Worm (Caenorhabditis elegans): ENCODE measurements around the gene B0336.13.

Gene B0336.13

DNA sequence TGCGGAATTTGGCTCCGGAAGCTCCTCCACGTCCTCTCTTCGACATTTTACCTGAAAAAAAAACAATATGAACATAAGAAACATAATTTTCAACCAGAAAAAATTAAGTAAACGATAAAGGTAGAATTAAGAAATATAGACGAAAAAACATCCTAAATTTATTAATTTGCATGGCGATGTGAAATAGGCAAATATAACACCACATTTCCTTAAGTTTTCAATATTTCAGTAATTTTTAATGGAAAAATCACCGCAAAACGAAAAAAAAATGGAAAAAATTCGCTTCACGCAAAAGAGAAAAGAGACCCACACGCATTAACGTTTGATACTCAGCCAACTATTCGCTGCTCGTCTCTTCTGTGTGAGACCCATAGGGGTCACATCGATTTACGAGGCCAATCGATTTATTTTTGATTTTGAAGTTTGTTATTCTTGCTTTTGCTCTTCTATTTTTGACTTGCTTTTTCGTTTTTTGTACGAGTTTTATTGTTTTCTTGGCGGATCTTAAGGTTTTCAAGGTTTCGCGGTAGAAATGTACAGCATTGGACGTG is 12.3 kb downstream of the B0336.13 start, which contains the start of gene rpl-23 (continued):
- TF ChIP-seq zag-1 (tag; optimal IDR thresholded peaks at IDR 0.05) (peak; percentile 84), ztf-4 (tag; optimal IDR thresholded peaks at IDR 0.05) (peak; percentile 88), R02D3.7 (tag; optimal IDR thresholded peaks at IDR 0.05) (peak; percentile 96), sem-4 (tag; optimal IDR thresholded peaks at IDR 0.05) (peak; percentile 84), sma-9 (GFP tag; optimal IDR thresholded peaks at IDR 0.05) (peak; percentile 90), sma-9 (tag; optimal IDR thresholded peaks at IDR 0.05) (no peak), ama-1 (optimal IDR thresholded peaks at IDR 0.05) (peak; percentile 83)

DNA sequence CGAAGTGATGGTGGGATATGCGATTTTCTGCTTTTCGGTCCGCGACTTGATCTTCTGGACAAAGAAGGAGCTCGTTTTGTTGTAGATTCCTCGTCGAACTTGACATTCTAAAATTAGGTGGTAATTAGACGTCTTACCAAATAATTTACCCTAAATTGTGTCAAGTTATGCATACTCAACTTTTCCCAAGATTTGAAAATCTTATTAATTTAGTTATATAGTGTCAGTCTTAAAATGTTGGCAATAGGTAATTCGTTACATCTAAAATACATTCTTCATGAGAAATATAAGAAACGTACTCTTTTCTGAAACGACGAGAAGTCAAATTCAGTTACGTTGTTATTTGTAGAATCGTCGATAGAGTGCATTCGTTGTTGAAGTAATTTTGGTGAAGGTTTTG is 13.7 kb downstream of the B0336.13 start:
- TF ChIP-seq elt-3 (tag; optimal IDR thresholded peaks at IDR 0.05) (no peak), ztf-11 (tag; optimal IDR thresholded peaks at IDR 0.05) (no peak), crh-2 (tag; optimal IDR thresholded peaks at IDR 0.05) (no peak), ama-1 (optimal IDR thresholded peaks at IDR 0.05) (no peak), aly-2 (tag; optimal IDR thresholded peaks at IDR 0.05) (no peak), zag-1 (tag; optimal IDR thresholded peaks at IDR 0.05) (no peak), mbf-1 (tag; optimal IDR thresholded peaks at IDR 0.05) (no peak), ztf-4 (tag; optimal IDR thresholded peaks at IDR 0.05) (no peak), F13H6.1 (tag; optimal IDR thresholded peaks at IDR 0.05) (no peak)

DNA sequence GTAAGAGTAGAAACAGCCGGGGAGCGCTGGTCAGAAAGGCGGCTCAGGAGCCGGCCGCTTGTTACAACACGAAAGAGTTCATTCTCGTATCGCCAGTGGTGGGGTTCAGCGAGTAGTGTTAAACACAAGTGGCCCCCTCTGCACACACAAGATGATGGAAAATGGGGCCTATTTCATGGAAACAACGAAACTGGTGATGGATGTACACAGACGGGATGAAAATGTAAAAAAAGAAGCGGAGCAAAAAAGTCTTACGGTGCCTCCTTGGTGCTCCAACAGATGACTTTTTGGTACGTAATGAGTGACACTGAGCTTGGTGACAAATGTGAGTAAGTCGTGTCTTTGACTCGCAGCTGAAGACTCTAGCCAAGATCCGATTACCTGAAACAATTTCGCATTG is 14.2 kb downstream of the B0336.13 start:
- TF ChIP-seq ztf-4 (tag; optimal IDR thresholded peaks at IDR 0.05) (no peak), nhr-129 (tag; optimal IDR thresholded peaks at IDR 0.05) (peak; percentile 50)

DNA sequence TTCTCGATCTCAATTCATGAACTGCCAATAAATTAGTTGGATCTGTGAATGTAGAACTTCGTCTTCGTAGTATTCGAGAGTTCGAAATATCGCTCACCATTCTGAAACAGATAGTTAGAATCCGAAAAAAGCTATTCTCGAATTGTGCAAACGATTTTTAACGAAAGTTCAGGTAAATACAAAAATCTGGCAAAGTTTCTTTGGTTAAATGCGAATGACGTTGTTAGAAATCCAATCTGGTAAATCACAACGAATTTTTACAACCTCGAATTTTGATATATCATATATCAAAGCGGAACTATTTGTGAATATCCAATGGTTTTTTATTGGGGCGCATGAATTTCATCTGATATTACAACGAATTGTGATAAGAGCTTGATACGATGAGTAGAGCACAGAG is 15.4 kb downstream of the B0336.13 start, which contains the start of gene hpo-28:
Gene hpo-28, minus strand, starts transcription at position 101 of the 400 bp plus-strand sequence.
- TF ChIP-seq egl-27 (tag; optimal IDR thresholded peaks at IDR 0.05): no peak

DNA sequence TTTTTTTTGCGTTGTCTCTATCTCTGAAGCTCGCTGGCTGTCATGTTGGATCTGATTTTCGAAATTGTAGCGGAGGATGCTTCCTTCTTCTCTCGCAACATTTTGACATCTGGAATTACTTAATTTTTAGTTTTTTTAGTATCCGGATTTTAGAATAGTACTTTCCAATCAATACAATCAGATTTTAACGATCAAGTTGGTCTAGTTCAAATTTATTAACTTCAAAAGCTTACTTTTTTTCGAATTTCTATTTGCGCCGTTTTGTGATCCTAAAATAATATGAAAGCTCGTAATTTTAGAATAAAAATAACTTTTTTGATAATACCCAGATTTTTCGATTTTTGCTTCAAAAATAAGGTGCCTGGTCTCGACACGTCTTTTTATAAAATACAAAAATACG is 16.2 kb downstream of the B0336.13 start, which contains the start of gene B0336.12:
Gene B0336.12, minus strand, starts transcription at position 101 of the 400 bp plus-strand sequence.
- TF ChIP-seq lin-13 (GFP tag; optimal IDR thresholded peaks at IDR 0.05) (no peak), ztf-1 (GFP tag; conservative IDR thresholded peaks at IDR 0.05) (no peak), fos-1 (tag; optimal IDR thresholded peaks at IDR 0.05) (no peak), mab-5 (tag; optimal IDR thresholded peaks at IDR 0.05) (no peak), egl-27 (tag; optimal IDR thresholded peaks at IDR 0.05) (no peak), unc-39 (tag; optimal IDR thresholded peaks at IDR 0.05) (no peak), skn-1 (tag; optimal IDR thresholded peaks at IDR 0.05) (no peak), ztf-4 (tag; optimal IDR thresholded peaks at IDR 0.05) (no peak), gmeb-1 (tag; optimal IDR thresholded peaks at IDR 0.05) (no peak), F13H6.1 (tag; optimal IDR thresholded peaks at IDR 0.05) (no peak), nhr-77 (tag; optimal IDR thresholded peaks at IDR 0.05) (no peak), zag-1 (tag; optimal IDR thresholded peaks at IDR 0.05) (no peak), nhr-237 (tag; optimal IDR thresholded peaks at IDR 0.05) (no peak), ceh-82 (tag; optimal IDR thresholded peaks at IDR 0.05) (no peak)

DNA sequence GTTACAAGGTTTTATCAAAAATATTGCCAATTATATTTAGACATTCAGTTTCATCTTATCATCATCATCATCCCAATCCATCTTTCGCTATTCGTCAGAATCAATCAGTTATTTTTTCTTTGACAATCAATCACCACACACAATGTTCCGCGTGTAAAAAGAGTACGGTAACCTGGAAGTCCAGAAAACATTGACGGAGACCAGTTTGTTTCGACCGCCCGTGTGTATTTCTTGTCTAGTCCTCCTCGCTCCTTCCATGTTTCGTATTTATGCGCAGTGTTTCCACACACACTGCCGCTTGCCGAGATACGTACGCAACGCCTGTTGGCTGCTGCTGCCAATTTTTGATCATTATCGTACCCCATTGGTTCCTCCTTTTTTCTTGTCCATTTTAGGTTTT is 16.8 kb downstream of the B0336.13 start:
- peak in 1 of 2 experiments; percentile 81 for TF ChIP-seq lsy-2 (tag; optimal IDR thresholded peaks at IDR 0.05)
- no peak for TF ChIP-seq elt-3 (tag; optimal IDR thresholded peaks at IDR 0.05)
- no peak for TF ChIP-seq F13H6.1 (tag; optimal IDR thresholded peaks at IDR 0.05)
- no peak for TF ChIP-seq mab-5 (tag; optimal IDR thresholded peaks at IDR 0.05)
- peak; percentile 5 for TF ChIP-seq lin-13 (GFP tag; optimal IDR thresholded peaks at IDR 0.05)
- peak; percentile 10 for TF ChIP-seq gmeb-1 (tag; optimal IDR thresholded peaks at IDR 0.05)
- TF ChIP-seq nhr-21 (tag; optimal IDR thresholded peaks at IDR 0.05): peak; percentile 83
- no peak for TF ChIP-seq nhr-25 (tag; optimal IDR thresholded peaks at IDR 0.05)
- no peak for TF ChIP-seq mdl-1 (tag; optimal IDR thresholded peaks at IDR 0.05)
- TF ChIP-seq fos-1 (tag; optimal IDR thresholded peaks at IDR 0.05): peak; percentile 36
- peak; percentile 29 for TF ChIP-seq sma-3 (GFP tag; optimal IDR thresholded peaks at IDR 0.05)
- no peak for TF ChIP-seq ama-1 (optimal IDR thresholded peaks at IDR 0.05)
- no peak for TF ChIP-seq ztf-4 (tag; optimal IDR thresholded peaks at IDR 0.05)
- TF ChIP-seq nhr-11 (tag; optimal IDR thresholded peaks at IDR 0.05): no peak
- TF ChIP-seq sma-9 (GFP tag; optimal IDR thresholded peaks at IDR 0.05): peak; percentile 43
- TF ChIP-seq sma-9 (tag; optimal IDR thresholded peaks at IDR 0.05): no peak
- TF ChIP-seq crh-2 (tag; optimal IDR thresholded peaks at IDR 0.05): no peak
- peak; percentile 7 for TF ChIP-seq blmp-1 (tag; optimal IDR thresholded peaks at IDR 0.05; ENCODE audit: insufficient read depth)
- peak; percentile 26 for TF ChIP-seq nhr-129 (tag; optimal IDR thresholded peaks at IDR 0.05)
- no peak for TF ChIP-seq ztf-1 (GFP tag; conservative IDR thresholded peaks at IDR 0.05)
- no peak for TF ChIP-seq nhr-12 (tag; optimal IDR thresholded peaks at IDR 0.05)

All from whole organism, L2 larva.